Comparison of ENCODE assay signal across 3 fruit fly cellular contexts in genomic region chr3R:11613252-11614036, dm6.
A peak's percentile ranks its signal among the peaks of the same experiment; 100 is the strongest.
TF ChIP-seq lines count a peak whose summit lies in the region.

No protein-coding gene starts in this region.

TF ChIP-seq in whole organism, embryonic, 481 proteins besides CTCF, POLR2A, EP300 and RAD21 (continued from another document and continues in another):
- TF ChIP-seq CG6272 (GFP tag; IDR thresholded peaks at IDR 0.05; lab: Robert Waterston, UW) (0 out of 2 replicates have a peak, but pooled peaks have one; percentile 21), CG42726 (GFP tag; IDR thresholded peaks at IDR 0.05; lab: Robert Waterston, UW; ENCODE audit: partially characterized antibody) (peak; percentile 85), pb (GFP tag; optimal IDR thresholded peaks at IDR 0.05; lab: Kevin White, UChicago) (no peak), CG5953 (GFP tag; IDR thresholded peaks at IDR 0.05; lab: Robert Waterston, UW) (no peak), Hand (GFP tag; optimal IDR thresholded peaks at IDR 0.05; lab: Kevin White, UChicago) (no peak), CkIIα-i1 (GFP tag; IDR thresholded peaks at IDR 0.05; lab: Robert Waterston, UW) (no peak), stwl (tag; optimal IDR thresholded peaks at IDR 0.05; lab: Kevin White, UChicago) (peak; percentile 68), ara (GFP tag; IDR thresholded peaks at IDR 0.05; lab: Robert Waterston, UW) (no peak), jumu (GFP tag; optimal IDR thresholded peaks at IDR 0.05; lab: Kevin White, UChicago) (no peak), ash1 (GFP tag; optimal IDR thresholded peaks at IDR 0.05; lab: Kevin White, UChicago) (no peak), vfl (GFP tag; optimal IDR thresholded peaks at IDR 0.05; lab: Kevin White, UChicago) (no peak), vvl (GFP tag; IDR thresholded peaks at IDR 0.05; lab: Robert Waterston, UW) (peak; percentile 82), lbe (GFP tag; optimal IDR thresholded peaks at IDR 0.05; lab: Kevin White, UChicago) (no peak), CG11085 (GFP tag; IDR thresholded peaks at IDR 0.05; lab: Robert Waterston, UW) (peak; percentile 56), ap (GFP tag; IDR thresholded peaks at IDR 0.05; lab: Robert Waterston, UW) (peak; percentile 11; the same call in 1 of the 2 replicates), crp (GFP tag; optimal IDR thresholded peaks at IDR 0.05; lab: Kevin White, UChicago) (no peak), Nf-YA (GFP tag; IDR thresholded peaks at IDR 0.05; lab: Robert Waterston, UW) (peak; percentile 45; the same call in 1 of the 2 replicates), Dp (GFP tag; optimal IDR thresholded peaks at IDR 0.05; lab: Kevin White, UChicago) (peak; percentile 85), CG6689 (GFP tag; IDR thresholded peaks at IDR 0.05; lab: Robert Waterston, UW) (0 out of 2 replicates have a peak, but pooled peaks have one; percentile 37), Sin3A (optimal IDR thresholded peaks at IDR 0.05; lab: Kevin White, UChicago) (no peak), CG10654 (GFP tag; optimal IDR thresholded peaks at IDR 0.05; lab: Kevin White, UChicago) (peak; percentile 15), CG4328 (GFP tag; optimal IDR thresholded peaks at IDR 0.05; lab: Kevin White, UChicago) (no peak), NC2α (GFP tag; optimal IDR thresholded peaks at IDR 0.05; lab: Kevin White, UChicago) (peak; percentile 5), exex (tag; optimal IDR thresholded peaks at IDR 0.05; lab: Kevin White, UChicago) (no peak), Hr78 (GFP tag; optimal IDR thresholded peaks at IDR 0.05; lab: Kevin White, UChicago) (peak in 1 of 2 experiments; percentile 98), mld (GFP tag; IDR thresholded peaks at IDR 0.05; lab: Robert Waterston, UW; ENCODE audit: partially characterized antibody) (no peak), nom (GFP tag; optimal IDR thresholded peaks at IDR 0.05; lab: Kevin White, UChicago) (no peak), CG9727 (GFP tag; optimal IDR thresholded peaks at IDR 0.05; lab: Kevin White, UChicago) (peak; percentile 44), CG4854 (GFP tag; optimal IDR thresholded peaks at IDR 0.05; lab: Kevin White, UChicago) (peak; percentile 65), rib (GFP tag; IDR thresholded peaks at IDR 0.05; lab: Robert Waterston, UW) (no peak), en (GFP tag; optimal IDR thresholded peaks at IDR 0.05; lab: Kevin White, UChicago) (no peak), Dad (GFP tag; optimal IDR thresholded peaks at IDR 0.05; lab: Kevin White, UChicago) (peak; percentile 47), Ptx1 (GFP tag; IDR thresholded peaks at IDR 0.05; lab: Robert Waterston, UW) (peak; percentile 82), repo (GFP tag; optimal IDR thresholded peaks at IDR 0.05; lab: Kevin White, UChicago) (peak; percentile 3), CG4282 (GFP tag; optimal IDR thresholded peaks at IDR 0.05; lab: Kevin White, UChicago) (peak; percentile 7), CG1233 (GFP tag; optimal IDR thresholded peaks at IDR 0.05; lab: Kevin White, UChicago) (peak; percentile 44), h (optimal IDR thresholded peaks at IDR 0.05; lab: Kevin White, UChicago) (no peak), otp (GFP tag; IDR thresholded peaks at IDR 0.05; lab: Robert Waterston, UW) (peak; percentile 60; the same call in 1 of the 3 replicates), grau (tag; optimal IDR thresholded peaks at IDR 0.05; lab: Kevin White, UChicago) (peak; percentile 64), slou (GFP tag; optimal IDR thresholded peaks at IDR 0.05; lab: Kevin White, UChicago) (peak; percentile 61), Vsx1 (GFP tag; optimal IDR thresholded peaks at IDR 0.05; lab: Kevin White, UChicago) (no peak), CG32532 (GFP tag; IDR thresholded peaks at IDR 0.05; lab: Robert Waterston, UW) (peak; percentile 89), CG5180 (GFP tag; optimal IDR thresholded peaks at IDR 0.05; lab: Kevin White, UChicago) (no peak), fru (optimal IDR thresholded peaks at IDR 0.05; lab: Kevin White, UChicago) (no peak)

TF ChIP-seq in whole organism, prepupa, 60 proteins besides CTCF, POLR2A, EP300 and RAD21 (continued from another document):
- TF ChIP-seq CG16779 (tag; optimal IDR thresholded peaks at IDR 0.05; lab: Kevin White, UChicago) (no peak), esn (GFP tag; optimal IDR thresholded peaks at IDR 0.05; lab: Kevin White, UChicago) (peak; percentile 57), Eip78C (GFP tag; lab: Kevin White, UChicago) (peak; percentile 69), CG11762 (GFP tag; optimal IDR thresholded peaks at IDR 0.05; lab: Kevin White, UChicago; ENCODE audit: insufficient read depth) (no peak), CG10669 (GFP tag; optimal IDR thresholded peaks at IDR 0.05; lab: Kevin White, UChicago) (no peak), Met (GFP tag; optimal IDR thresholded peaks at IDR 0.05; lab: Kevin White, UChicago) (peak; percentile 55), cyc (GFP tag; optimal IDR thresholded peaks at IDR 0.05; lab: Kevin White, UChicago) (peak; percentile 63), Eip93F (GFP tag; optimal IDR thresholded peaks at IDR 0.05; lab: Kevin White, UChicago) (no peak)

TF ChIP-seq in whole organism, wandering third instar larva, 38 proteins besides CTCF, POLR2A, EP300 and RAD21 (continued from another document):
- TF ChIP-seq dl (GFP tag; optimal IDR thresholded peaks at IDR 0.05; lab: Kevin White, UChicago; ENCODE audit: insufficient read depth in 1 of 2, partially characterized antibody in 2 of 2) (no peak), HLH106 (tag; optimal IDR thresholded peaks at IDR 0.05; lab: Kevin White, UChicago) (peak; percentile 49)
